Worm (Caenorhabditis elegans) whole organism, L1 larva: ENCODE measurements around the gene F47B10.3.

ENCODE experiments used
- mdl-1 ChIP-seq, 2 experiments: fragments of 150-350 bp; optimal IDR thresholded peaks; 2 replicates each; lab custom pipeline; 2014 to 2017; ENCODE audit warnings: missing biosample characterization in 2 of 2, missing genetic modification characterization in 2 of 2, inconsistent platforms in 1 of 2
- nhr-11 ChIP-seq: fragments of 150-350 bp; optimal IDR thresholded peaks from 2 replicates; lab custom pipeline; 2014; ENCODE audit warnings: missing biosample characterization, missing genetic modification characterization
- nhr-237 ChIP-seq: fragments of 150-350 bp; optimal IDR thresholded peaks from 2 replicates; lab custom pipeline; 2014; ENCODE audit warnings: missing biosample characterization, missing genetic modification characterization
- ztf-11 ChIP-seq, 2 experiments: sonication (generic microtip); optimal IDR thresholded peaks; 2 replicates each; lab custom pipeline; 2016 to 2017; ENCODE audit warnings: missing genetic modification characterization in 2 of 2, missing biosample characterization in 1 of 2, missing compliant biosample characterization in 1 of 2

ce11 chrX:10896498-10896897, 4.5 kb downstream of the F47B10.3 start, which contains the start of gene haly-1:
- TF ChIP-seq nhr-11 (tag; lab: Kevin White, UChicago) (no peak), nhr-237 (tag; lab: Kevin White, UChicago) (no peak), ztf-11 (tag; optimal IDR thresholded peaks at IDR 0.05; lab: Kevin White, UChicago) (no peak), mdl-1 (tag; optimal IDR thresholded peaks at IDR 0.05; lab: Kevin White, UChicago) (no peak)
